Worm (Caenorhabditis elegans) whole organism, mixed stage, embryonic: ENCODE data around the gene fbxc-26.

Source experiments
- elt-3 ChIP-seq: fragments of 150-350 bp; optimal IDR thresholded peaks from 2 replicates; lab custom pipeline; 2014; ENCODE audit warnings: missing biosample characterization, missing genetic modification characterization
- flh-1 ChIP-seq: fragments of 200-800 bp; sonication (Bioruptor generic); optimal IDR thresholded peaks from 2 replicates; lab custom pipeline; 2018; ENCODE audit warnings: mild to moderate bottlenecking, missing genetic modification characterization, moderate library complexity, missing compliant biosample characterization
- mab-5 ChIP-seq: fragments of 150-350 bp; optimal IDR thresholded peaks from 2 replicates; lab custom pipeline; 2014; ENCODE audit warnings: missing biosample characterization, missing genetic modification characterization
- mep-1 ChIP-seq: fragments of 150-350 bp; optimal IDR thresholded peaks from 2 replicates; lab custom pipeline; 2017; ENCODE audit warnings: missing biosample characterization, missing genetic modification reagents, missing genetic modification characterization, inconsistent platforms
- nhr-12 ChIP-seq: fragments of 150-350 bp; optimal IDR thresholded peaks from 2 replicates; lab custom pipeline; 2014; ENCODE audit warnings: missing biosample characterization, missing genetic modification characterization
- nhr-237 ChIP-seq: fragments of 150-350 bp; optimal IDR thresholded peaks from 2 replicates; lab custom pipeline; 2014; ENCODE audit warnings: missing biosample characterization, missing genetic modification characterization
- pha-4 ChIP-seq: fragments of 150-350 bp; optimal IDR thresholded peaks from 2 replicates; lab custom pipeline; 2018; ENCODE audit warnings: missing biosample characterization, missing genetic modification reagents, missing genetic modification characterization

DNA sequence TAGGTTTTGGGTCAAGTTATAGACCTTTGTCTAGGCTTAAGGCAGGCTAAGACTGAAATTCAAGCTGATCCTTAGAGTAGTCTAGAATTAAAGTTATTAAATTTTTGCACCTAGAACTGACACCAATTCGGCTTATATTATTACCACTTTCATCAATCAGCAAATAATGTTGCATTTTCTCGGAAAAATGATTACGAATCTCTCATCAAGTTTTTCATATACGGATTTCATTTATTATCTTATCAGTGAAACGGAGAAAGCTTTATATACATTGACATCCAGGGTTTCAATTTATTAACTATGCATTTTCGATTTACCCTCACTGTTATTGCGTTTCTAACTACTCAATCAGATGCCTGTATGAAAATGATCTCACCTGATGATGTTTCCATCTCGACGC, 46.8 kb upstream of the fbxc-26 start, which contains the start of gene K07G6.1:
- TF ChIP-seq flh-1 (GFP tag; lab: Kevin White, UChicago), result no peak
- no peak for TF ChIP-seq mep-1 (tag; lab: Kevin White, UChicago)
- TF ChIP-seq nhr-237 (tag; lab: Kevin White, UChicago), result no peak
- TF ChIP-seq pha-4 (tag; lab: Kevin White, UChicago), result no peak
- TF ChIP-seq nhr-12, result no peak
- no peak for TF ChIP-seq mab-5 (tag; lab: Kevin White, UChicago)
- no peak for TF ChIP-seq elt-3 (tag; lab: Kevin White, UChicago)
